Fruit fly (Drosophila melanogaster): ENCODE measurements around the gene PH4alphaNE2.

The PH4alphaNE2 gene

DNA sequence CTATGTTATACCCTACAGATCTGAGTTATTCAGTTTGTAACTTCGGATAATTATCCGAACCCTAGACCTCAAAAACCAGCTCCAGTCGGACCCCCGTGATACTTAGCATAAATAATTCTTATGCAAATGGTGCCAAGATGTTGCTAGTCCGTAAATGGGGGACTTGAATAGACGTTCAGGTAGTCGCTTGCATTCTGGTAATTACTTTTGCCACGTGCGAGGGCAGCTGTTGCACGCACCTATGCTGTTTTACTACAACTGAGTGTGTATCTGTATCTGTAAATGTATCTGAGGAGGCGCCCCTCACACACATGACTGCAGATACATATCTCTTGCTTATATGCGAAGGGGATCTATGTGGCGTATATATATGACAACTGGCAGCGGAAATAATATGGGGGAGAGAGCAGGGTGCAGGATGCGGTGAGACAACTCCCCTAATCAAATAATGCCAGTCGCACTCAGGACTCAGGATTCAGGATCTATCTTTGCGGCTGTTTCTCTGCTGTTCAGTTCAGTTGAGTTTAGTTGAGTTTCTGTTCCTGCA is 37.3 kb downstream of the PH4alphaNE2 start:
- TF ChIP-seq Hr96 (GFP tag; optimal IDR thresholded peaks at IDR 0.05) (no peak), CG12768 (GFP tag; optimal IDR thresholded peaks at IDR 0.05) (no peak), cic (GFP tag; optimal IDR thresholded peaks at IDR 0.05) (no peak), CG11617 (GFP tag; optimal IDR thresholded peaks at IDR 0.05) (no peak), Mnt (GFP tag; optimal IDR thresholded peaks at IDR 0.05) (no peak), CG1620 (GFP tag; optimal IDR thresholded peaks at IDR 0.05) (no peak), Crg-1 (GFP tag; optimal IDR thresholded peaks at IDR 0.05) (no peak), CG14711 (tag; optimal IDR thresholded peaks at IDR 0.05) (no peak), kay (GFP tag; ENCODE audit: borderline replicate concordance) (no peak), toe (GFP tag; optimal IDR thresholded peaks at IDR 0.05) (no peak), Clk (GFP tag; optimal IDR thresholded peaks at IDR 0.05) (no peak), pad (GFP tag; optimal IDR thresholded peaks at IDR 0.05) (no peak)

- TF ChIP-seq CG12768 (GFP tag; optimal IDR thresholded peaks at IDR 0.05), result no peak
- TF ChIP-seq Clk (GFP tag; optimal IDR thresholded peaks at IDR 0.05), result no peak
- no peak for TF ChIP-seq Mnt (GFP tag; optimal IDR thresholded peaks at IDR 0.05)
- no peak for TF ChIP-seq toe (GFP tag; optimal IDR thresholded peaks at IDR 0.05)
- TF ChIP-seq cic (GFP tag; optimal IDR thresholded peaks at IDR 0.05), result no peak
- no peak for TF ChIP-seq ovo (GFP tag; optimal IDR thresholded peaks at IDR 0.05)
- no peak for TF ChIP-seq Hr96 (GFP tag; optimal IDR thresholded peaks at IDR 0.05)
- no peak for TF ChIP-seq cnc (optimal IDR thresholded peaks at IDR 0.05)
- TF ChIP-seq CG11617 (GFP tag; optimal IDR thresholded peaks at IDR 0.05), result no peak
- TF ChIP-seq CG7101 (tag; optimal IDR thresholded peaks at IDR 0.05), result no peak
- no peak for TF ChIP-seq CG5204 (GFP tag; optimal IDR thresholded peaks at IDR 0.05)
- TF ChIP-seq bab1 (GFP tag; optimal IDR thresholded peaks at IDR 0.05), result no peak
- no peak for TF ChIP-seq CG7045 (GFP tag; optimal IDR thresholded peaks at IDR 0.05)
- no peak for TF ChIP-seq CG1620 (GFP tag; optimal IDR thresholded peaks at IDR 0.05)
These were observed 39.7 kb downstream of the PH4alphaNE2 start for dm6 chr3R:30472331-30472730.

dm6 chr3R:30470690-30471089 is 41.3 kb downstream of the PH4alphaNE2 start:
- TF ChIP-seq CG33017 (tag; optimal IDR thresholded peaks at IDR 0.05) (no peak), tj (GFP tag; optimal IDR thresholded peaks at IDR 0.05) (peak; percentile 99)

DNA sequence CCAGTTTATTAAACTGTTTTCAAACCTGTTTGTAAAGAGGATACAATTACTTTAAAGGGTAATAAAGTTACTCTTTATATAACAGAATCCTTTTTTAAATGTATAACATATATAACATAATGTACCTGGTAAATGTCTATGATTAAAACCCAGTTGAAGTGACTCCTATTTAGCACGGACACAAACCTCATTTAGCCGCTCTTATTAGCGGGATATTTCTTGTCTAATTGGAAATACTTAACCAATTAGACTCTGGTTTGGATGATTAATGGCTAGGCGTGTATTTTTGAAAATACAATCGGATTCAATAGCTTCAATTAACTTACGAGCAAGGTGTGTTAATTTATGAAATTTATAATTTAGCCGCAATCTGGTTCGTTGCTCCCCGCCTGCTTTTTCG is 45.0 kb downstream of the PH4alphaNE2 start:
- TF ChIP-seq CG7101 (tag; optimal IDR thresholded peaks at IDR 0.05), result no peak
- TF ChIP-seq ovo (GFP tag; optimal IDR thresholded peaks at IDR 0.05), result no peak
- TF ChIP-seq CG7045 (GFP tag; optimal IDR thresholded peaks at IDR 0.05), result no peak
- TF ChIP-seq CG1620 (GFP tag; optimal IDR thresholded peaks at IDR 0.05), result no peak
- TF ChIP-seq CG14711 (tag; optimal IDR thresholded peaks at IDR 0.05), result no peak
- TF ChIP-seq kay (GFP tag; ENCODE audit: borderline replicate concordance), result no peak
- no peak for TF ChIP-seq CG5204 (GFP tag; optimal IDR thresholded peaks at IDR 0.05)
- TF ChIP-seq tj (GFP tag; optimal IDR thresholded peaks at IDR 0.05), result no peak
- no peak for TF ChIP-seq Mnt (GFP tag; optimal IDR thresholded peaks at IDR 0.05)
- TF ChIP-seq cic (GFP tag; optimal IDR thresholded peaks at IDR 0.05), result no peak
- TF ChIP-seq bab1 (GFP tag; optimal IDR thresholded peaks at IDR 0.05), result no peak
- TF ChIP-seq CG11617 (GFP tag; optimal IDR thresholded peaks at IDR 0.05), result no peak
- TF ChIP-seq Hr96 (GFP tag; optimal IDR thresholded peaks at IDR 0.05), result no peak
- TF ChIP-seq toe (GFP tag; optimal IDR thresholded peaks at IDR 0.05), result no peak
- TF ChIP-seq Clk (GFP tag; optimal IDR thresholded peaks at IDR 0.05), result no peak

DNA sequence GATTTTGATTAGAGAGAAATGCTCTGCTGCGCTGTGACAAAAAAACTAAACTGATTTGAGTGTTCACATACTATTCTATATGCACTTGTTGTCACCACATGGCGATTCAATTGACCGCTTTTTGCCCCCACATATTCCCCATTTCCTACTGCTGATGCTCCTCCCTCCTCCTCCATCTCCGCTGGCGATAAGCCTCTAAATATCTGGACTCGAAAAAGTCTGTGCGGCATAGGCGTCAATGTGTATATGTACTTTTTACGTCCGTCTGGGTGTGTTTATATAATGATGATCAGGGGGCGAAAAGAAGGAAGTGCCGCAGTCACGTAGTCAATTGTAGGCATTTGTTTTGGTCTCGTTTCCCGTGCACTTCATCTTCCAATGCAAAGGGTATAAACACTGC is 45.5 kb downstream of the PH4alphaNE2 start:
- TF ChIP-seq Clk (GFP tag; optimal IDR thresholded peaks at IDR 0.05) (no peak), CG7101 (tag; optimal IDR thresholded peaks at IDR 0.05) (no peak), Hr96 (GFP tag; optimal IDR thresholded peaks at IDR 0.05) (no peak), cic (GFP tag; optimal IDR thresholded peaks at IDR 0.05) (peak; percentile 76), Mnt (GFP tag; optimal IDR thresholded peaks at IDR 0.05) (peak; percentile 14), Crg-1 (GFP tag; optimal IDR thresholded peaks at IDR 0.05) (no peak), ovo (GFP tag; optimal IDR thresholded peaks at IDR 0.05) (no peak), CG5204 (GFP tag; optimal IDR thresholded peaks at IDR 0.05) (no peak), CG7045 (GFP tag; optimal IDR thresholded peaks at IDR 0.05) (no peak), kay (GFP tag; ENCODE audit: borderline replicate concordance) (no peak), CG11617 (GFP tag; optimal IDR thresholded peaks at IDR 0.05) (no peak), pad (GFP tag; optimal IDR thresholded peaks at IDR 0.05) (no peak), CG14711 (tag; optimal IDR thresholded peaks at IDR 0.05) (no peak), toe (GFP tag; optimal IDR thresholded peaks at IDR 0.05) (no peak), CG1620 (GFP tag; optimal IDR thresholded peaks at IDR 0.05) (no peak), CG33017 (tag; optimal IDR thresholded peaks at IDR 0.05) (no peak), bab1 (GFP tag; optimal IDR thresholded peaks at IDR 0.05) (no peak), CG12768 (GFP tag; optimal IDR thresholded peaks at IDR 0.05) (peak; percentile 54), cnc (optimal IDR thresholded peaks at IDR 0.05) (no peak), tj (GFP tag; optimal IDR thresholded peaks at IDR 0.05) (no peak)

- TF ChIP-seq CG7045 (GFP tag; optimal IDR thresholded peaks at IDR 0.05), result no peak
- TF ChIP-seq kay (GFP tag; ENCODE audit: borderline replicate concordance), result peak; percentile 74
- TF ChIP-seq pad (GFP tag; optimal IDR thresholded peaks at IDR 0.05), result no peak
- TF ChIP-seq CG11617 (GFP tag; optimal IDR thresholded peaks at IDR 0.05), result peak; percentile 7
- peak; percentile 18 for TF ChIP-seq bab1 (GFP tag; optimal IDR thresholded peaks at IDR 0.05)
- TF ChIP-seq toe (GFP tag; optimal IDR thresholded peaks at IDR 0.05), result no peak
- TF ChIP-seq ovo (GFP tag; optimal IDR thresholded peaks at IDR 0.05), result no peak
- TF ChIP-seq tj (GFP tag; optimal IDR thresholded peaks at IDR 0.05), result peak; percentile 30
- TF ChIP-seq Clk (GFP tag; optimal IDR thresholded peaks at IDR 0.05), result no peak
- no peak for TF ChIP-seq cnc (optimal IDR thresholded peaks at IDR 0.05)
- no peak for TF ChIP-seq CG14711 (tag; optimal IDR thresholded peaks at IDR 0.05)
- peak; percentile 11 for TF ChIP-seq Mnt (GFP tag; optimal IDR thresholded peaks at IDR 0.05)
These were observed 46.1 kb downstream of the PH4alphaNE2 start, which contains the start of gene PH4alphaEFB for dm6 chr3R:30465775-30466494. Gene PH4alphaEFB (plus strand): TSS chr3R:30466050.
